Worm (Caenorhabditis elegans) whole organism, L4 larva: ENCODE results near the gene srj-33.
A peak's percentile ranks its signal among the peaks of the same experiment; 100 is the strongest.

Experiments used
- D1046.2 ChIP-seq: fragments of 200-800 bp; sonication (Bioruptor generic); IDR thresholded peaks from 2 replicates; pipeline ENCODE4 v1.3.6; 2022; ENCODE audit warnings: missing genetic modification characterization, missing compliant biosample characterization
- F44E2.7 ChIP-seq: fragments of 200-800 bp; sonication (Bioruptor generic); IDR thresholded peaks from 2 replicates; pipeline ENCODE4 v2.1.2; 2022; ENCODE audit warnings: missing genetic modification characterization, missing compliant biosample characterization
- T20F7.1 ChIP-seq: fragments of 200-800 bp; sonication (Bioruptor generic); optimal IDR thresholded peaks from 2 replicates; lab custom pipeline; 2018; ENCODE audit warnings: mild to moderate bottlenecking, missing genetic modification characterization, missing compliant biosample characterization
- Y48G9A.11 ChIP-seq: fragments of 200-800 bp; sonication (Bioruptor generic); IDR thresholded peaks from 2 replicates; pipeline ENCODE4 v1.3.6; 2022; ENCODE audit warnings: missing genetic modification reagents, missing genetic modification characterization, missing compliant biosample characterization
- aha-1 ChIP-seq: fragments of 150-350 bp; peaks from one replicate; lab custom pipeline; 2014; ENCODE audit warnings: missing biosample characterization, missing genetic modification characterization
- arid-1 ChIP-seq: fragments of 200-800 bp; sonication (Bioruptor generic); conservative IDR thresholded peaks from 2 replicates; pipeline ENCODE4 v1.3.6; 2022; ENCODE audit warnings: missing genetic modification reagents, missing genetic modification characterization, missing compliant biosample characterization
- attf-4 ChIP-seq: sonication (generic microtip); optimal IDR thresholded peaks from 3 replicates; lab custom pipeline; 2017; ENCODE audit warnings: missing biosample characterization, missing genetic modification characterization
- ceh-32 ChIP-seq: sonication (generic microtip); optimal IDR thresholded peaks from 2 replicates; lab custom pipeline; 2016; ENCODE audit warnings: mild to moderate bottlenecking, missing genetic modification characterization, missing compliant biosample characterization; ENCODE audit not compliant: poor library complexity
- ceh-44 ChIP-seq: fragments of 200-800 bp; sonication (Bioruptor generic); IDR thresholded peaks from 2 replicates; pipeline ENCODE4 v1.3.6; 2022; ENCODE audit warnings: missing genetic modification reagents, missing genetic modification characterization, missing compliant biosample characterization
- ceh-62 ChIP-seq: sonication (generic microtip); optimal IDR thresholded peaks from 2 replicates; lab custom pipeline; 2017; ENCODE audit warnings: missing biosample characterization, missing genetic modification characterization
- ctbp-1 ChIP-seq: fragments of 200-800 bp; sonication (Bioruptor generic); IDR thresholded peaks from 2 replicates; pipeline ENCODE4 v1.3.6; 2022; ENCODE audit warnings: missing genetic modification reagents, missing genetic modification characterization, missing compliant biosample characterization
- daf-12 ChIP-seq: fragments of 150-350 bp; optimal IDR thresholded peaks from 2 replicates; lab custom pipeline; 2014; ENCODE audit warnings: missing biosample characterization, missing genetic modification reagents, missing genetic modification characterization
- daf-8 ChIP-seq: fragments of 200-800 bp; sonication (Bioruptor generic); IDR thresholded peaks from 2 replicates; pipeline ENCODE4 v1.3.6; 2022; ENCODE audit warnings: missing genetic modification characterization, missing compliant biosample characterization
- dmd-9 ChIP-seq: fragments of 200-800 bp; sonication (Bioruptor generic); IDR thresholded peaks from 2 replicates; pipeline ENCODE4 v1.3.6; 2022; ENCODE audit warnings: missing genetic modification reagents, missing genetic modification characterization, missing compliant biosample characterization
- dpl-1 ChIP-seq: fragments of 150-350 bp; optimal IDR thresholded peaks from 2 replicates; lab custom pipeline; 2014; ENCODE audit warnings: missing biosample characterization, missing genetic modification reagents, missing genetic modification characterization
- egl-27 ChIP-seq: sonication (generic microtip); optimal IDR thresholded peaks from 3 replicates; lab custom pipeline; 2017; ENCODE audit warnings: missing biosample characterization, missing genetic modification reagents, missing genetic modification characterization
- egl-43 ChIP-seq: fragments of 200-800 bp; sonication (Bioruptor generic); IDR thresholded peaks from 2 replicates; pipeline ENCODE4 v1.3.6; 2022; ENCODE audit warnings: missing genetic modification reagents, missing genetic modification characterization, missing compliant biosample characterization
- fkh-10 ChIP-seq: fragments of 150-350 bp; optimal IDR thresholded peaks from 2 replicates; lab custom pipeline; 2014; ENCODE audit warnings: missing biosample characterization, missing genetic modification reagents, missing genetic modification characterization
- hmg-1.1 ChIP-seq: fragments of 200-800 bp; sonication (Bioruptor generic); IDR thresholded peaks from 2 replicates; pipeline ENCODE4 v1.3.6; 2022; ENCODE audit warnings: missing genetic modification reagents, missing genetic modification characterization, missing compliant biosample characterization
- jun-1 ChIP-seq: fragments of 150-350 bp; optimal IDR thresholded peaks from 2 replicates; lab custom pipeline; 2014; ENCODE audit warnings: missing biosample characterization, missing genetic modification reagents, missing genetic modification characterization
- lim-7 ChIP-seq: fragments of 200-800 bp; sonication (Bioruptor generic); IDR thresholded peaks from 2 replicates; pipeline ENCODE4 v1.3.6; 2022; ENCODE audit warnings: missing genetic modification characterization, missing compliant biosample characterization
- lin-13 ChIP-seq: fragments of 150-350 bp; optimal IDR thresholded peaks from 2 replicates; lab custom pipeline; 2014; ENCODE audit warnings: missing biosample characterization, missing genetic modification reagents, missing genetic modification characterization
- lin-15B ChIP-seq: fragments of 150-350 bp; sonication (generic microtip); optimal IDR thresholded peaks from 3 replicates; lab custom pipeline; 2014; ENCODE audit warnings: missing biosample characterization, missing genetic modification characterization
- madf-9 ChIP-seq: fragments of 200-800 bp; sonication (Bioruptor generic); conservative IDR thresholded peaks from 2 replicates; pipeline ENCODE4 v1.3.6; 2022; ENCODE audit warnings: missing genetic modification reagents, missing genetic modification characterization, missing compliant biosample characterization
- mdl-1 ChIP-seq, 2 experiments: fragments of 150-350 bp in 1 of 2; sonication (generic microtip) in 1 of 2; optimal IDR thresholded peaks; 2 replicates each; lab custom pipeline; 2014 to 2017; ENCODE audit warnings: missing biosample characterization in 2 of 2, missing genetic modification characterization in 2 of 2
- mdt-29 ChIP-seq: fragments of 200-800 bp; sonication (Bioruptor generic); IDR thresholded peaks from 2 replicates; pipeline ENCODE4 v1.3.6; 2022; ENCODE audit warnings: missing genetic modification reagents, missing genetic modification characterization, missing compliant biosample characterization
- mep-1 ChIP-seq: fragments of 150-350 bp; sonication (generic microtip); optimal IDR thresholded peaks from 3 replicates; lab custom pipeline; 2014; ENCODE audit warnings: missing biosample characterization, missing genetic modification characterization
- mxl-2 ChIP-seq: fragments of 200-800 bp; sonication (Bioruptor generic); conservative IDR thresholded peaks from 2 replicates; pipeline ENCODE4 v1.3.6; 2022; ENCODE audit warnings: missing genetic modification reagents, missing genetic modification characterization, missing compliant biosample characterization
- nhr-102 ChIP-seq: sonication (generic microtip); optimal IDR thresholded peaks from 2 replicates; lab custom pipeline; 2016; ENCODE audit warnings: mild to moderate bottlenecking, missing genetic modification characterization, moderate library complexity, missing compliant biosample characterization
- nhr-11 ChIP-seq: fragments of 150-350 bp; optimal IDR thresholded peaks from 2 replicates; lab custom pipeline; 2014; ENCODE audit warnings: missing biosample characterization, missing genetic modification characterization
- nhr-237 ChIP-seq: sonication (generic microtip); optimal IDR thresholded peaks from 2 replicates; lab custom pipeline; 2017; ENCODE audit warnings: missing biosample characterization, missing genetic modification characterization
- pha-4 ChIP-seq, 2 experiments: fragments of 150-350 bp in 1 of 2; fragments of 200-800 bp in 1 of 2; sonication (Bioruptor generic) in 1 of 2; IDR thresholded peaks in 1 of 2; optimal IDR thresholded peaks in 1 of 2; 2 replicates each; pipeline versions ENCODE4 v1.3.6 to Lab custom; 2014 to 2022; ENCODE audit warnings: missing genetic modification characterization in 2 of 2, missing genetic modification reagents in 2 of 2, missing biosample characterization in 1 of 2, missing compliant biosample characterization in 1 of 2
- php-3 ChIP-seq: fragments of 200-800 bp; sonication (Bioruptor generic); IDR thresholded peaks from 2 replicates; pipeline ENCODE4 v1.3.6; 2022; ENCODE audit warnings: missing genetic modification reagents, missing genetic modification characterization, missing compliant biosample characterization
- pqm-1 ChIP-seq: sonication (generic microtip); optimal IDR thresholded peaks from 2 replicates; lab custom pipeline; 2017; ENCODE audit warnings: missing biosample characterization, missing genetic modification characterization
- rbr-2 ChIP-seq: sonication (generic microtip); optimal IDR thresholded peaks from 2 replicates; lab custom pipeline; 2016; ENCODE audit warnings: missing genotype, missing genetic modification characterization, missing compliant biosample characterization
- saeg-2 ChIP-seq: fragments of 200-800 bp; sonication (Bioruptor generic); IDR thresholded peaks from 2 replicates; pipeline ENCODE4 v1.3.6; 2022; ENCODE audit warnings: missing genetic modification reagents, missing genetic modification characterization, missing compliant biosample characterization
- set-16 ChIP-seq: fragments of 200-800 bp; sonication (Bioruptor generic); IDR thresholded peaks from 2 replicates; pipeline ENCODE4 v1.3.6; 2022; ENCODE audit warnings: missing genetic modification reagents, missing genetic modification characterization, missing compliant biosample characterization
- skn-1 ChIP-seq: fragments of 150-350 bp; optimal IDR thresholded peaks from 2 replicates; lab custom pipeline; 2014; ENCODE audit warnings: missing biosample characterization, missing genetic modification characterization
- spr-3 ChIP-seq: fragments of 200-800 bp; sonication (Bioruptor generic); optimal IDR thresholded peaks from 2 replicates; lab custom pipeline; 2018; ENCODE audit warnings: mild to moderate bottlenecking, missing genetic modification characterization, missing compliant biosample characterization
- tra-1 ChIP-seq: fragments of 200-800 bp; sonication (Bioruptor generic); IDR thresholded peaks from 2 replicates; pipeline ENCODE4 v1.3.6; 2022; ENCODE audit warnings: missing genetic modification reagents, missing genetic modification characterization, missing compliant biosample characterization
- unc-62 ChIP-seq, 3 experiments: fragments of 150-350 bp in 1 of 3; sonication (generic microtip); optimal IDR thresholded peaks in 2 of 3; peaks in 1 of 3; 1 replicate in 1 of 3; 2 replicates in 2 of 3; lab custom pipeline; 2014 to 2017; ENCODE audit warnings: missing biosample characterization in 3 of 3, missing genetic modification characterization in 3 of 3, missing genetic modification reagents in 3 of 3, missing genotype in 1 of 3
- vab-7 ChIP-seq: fragments of 200-800 bp; sonication (Bioruptor generic); IDR thresholded peaks from 2 replicates; pipeline ENCODE4 v1.3.6; 2022; ENCODE audit warnings: missing genetic modification reagents, missing genetic modification characterization, missing compliant biosample characterization
- zag-1 ChIP-seq: fragments of 150-350 bp; optimal IDR thresholded peaks from 2 replicates; lab custom pipeline; 2014; ENCODE audit warnings: missing biosample characterization, missing genetic modification characterization
- zip-11 ChIP-seq: fragments of 200-800 bp; sonication (Bioruptor generic); IDR thresholded peaks from 2 replicates; pipeline ENCODE4 v1.3.6; 2022; ENCODE audit warnings: missing genetic modification characterization, missing compliant biosample characterization

Gene srj-33

DNA sequence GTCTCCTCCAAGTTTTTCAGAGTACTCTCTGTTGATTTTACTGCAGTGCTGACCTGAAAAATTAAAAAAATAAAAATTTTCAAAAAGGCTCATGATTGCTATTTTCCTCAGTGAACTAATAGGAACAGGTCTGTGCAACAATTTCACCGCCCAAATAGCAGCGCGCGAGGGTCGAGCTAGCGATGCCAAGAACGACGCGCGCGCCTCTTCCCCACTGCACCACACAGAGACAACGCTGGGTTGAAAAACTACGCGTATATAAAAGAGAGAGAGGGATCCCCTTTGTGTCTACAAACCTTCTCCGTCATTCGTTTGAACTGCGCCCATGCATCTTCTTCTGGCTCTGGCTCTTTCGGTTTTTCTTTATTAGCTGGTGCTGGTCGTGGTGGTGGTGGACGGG lies 32.8 kb upstream of the srj-33 start (continued):
- no peak for TF ChIP-seq nhr-11 (tag; lab: Kevin White, UChicago)
- peak; percentile 73 for TF ChIP-seq set-16 (GFP tag; lab: Robert Waterston, UW)
- TF ChIP-seq php-3 (GFP tag; lab: Robert Waterston, UW) = peak; percentile 92

- no peak for TF ChIP-seq madf-9 (GFP tag; lab: Robert Waterston, UW)
- no peak for TF ChIP-seq mep-1 (tag; lab: Kevin White, UChicago)
- 0 out of 2 replicates have a peak, but pooled peaks have one; percentile 43 for TF ChIP-seq F44E2.7
- TF ChIP-seq nhr-237 (tag; lab: Kevin White, UChicago) = no peak
- TF ChIP-seq skn-1 = no peak
- no peak for TF ChIP-seq dmd-9
- TF ChIP-seq T20F7.1 (GFP tag; lab: Kevin White, UChicago) = no peak
- 0 out of 2 replicates have a peak, but pooled peaks have one; percentile 67 for TF ChIP-seq D1046.2 (GFP tag; lab: Robert Waterston, UW)
- no peak for TF ChIP-seq tra-1
- TF ChIP-seq nhr-11 (tag; lab: Kevin White, UChicago) = no peak
- no peak for TF ChIP-seq lim-7 (GFP tag; lab: Robert Waterston, UW)
- no peak for TF ChIP-seq aha-1 (tag; lab: Kevin White, UChicago)
- TF ChIP-seq dpl-1 (GFP tag; lab: Kevin White, UChicago) = no peak
- no peak for TF ChIP-seq egl-27
- no peak for TF ChIP-seq jun-1 (tag; lab: Kevin White, UChicago)
- no peak for TF ChIP-seq lin-15B (tag; lab: Kevin White, UChicago)
- TF ChIP-seq daf-8 (GFP tag; lab: Robert Waterston, UW) = no peak
- peak; percentile 56; the same call in 1 of the 2 replicates for TF ChIP-seq egl-43 (GFP tag; lab: Robert Waterston, UW)
- TF ChIP-seq ceh-32 (tag; lab: Kevin White, UChicago) = no peak
- TF ChIP-seq vab-7 (GFP tag; lab: Robert Waterston, UW) = no peak
- no peak for TF ChIP-seq daf-12 (tag; lab: Kevin White, UChicago)
- no peak for TF ChIP-seq arid-1 (GFP tag; lab: Robert Waterston, UW)
These were observed 28.6 kb upstream of the srj-33 start for ce11 chrV:9965891-9966290.

- no peak for TF ChIP-seq saeg-2 (GFP tag; lab: Robert Waterston, UW)
- peak; percentile 34; the same call in 1 of the 2 replicates for TF ChIP-seq hmg-1.1
- TF ChIP-seq T20F7.1 (GFP tag; lab: Kevin White, UChicago) = no peak
- no peak for TF ChIP-seq F44E2.7
- peak; percentile 29 for TF ChIP-seq rbr-2 (tag; lab: Kevin White, UChicago)
- peak; percentile 57; the same call in 1 of the 2 replicates for TF ChIP-seq set-16 (GFP tag; lab: Robert Waterston, UW)
- 0 out of 2 replicates have a peak, but pooled peaks have one; percentile 4 for TF ChIP-seq D1046.2 (GFP tag; lab: Robert Waterston, UW)
- TF ChIP-seq ctbp-1 (GFP tag; lab: Robert Waterston, UW) = no peak
- TF ChIP-seq unc-62 (GFP tag; optimal IDR thresholded peaks at IDR 0.05 in 1 of 2; lab: Kevin White, UChicago) = peak in 1 of 2 experiments; percentile 96
- no peak for TF ChIP-seq unc-62 (tag; optimal IDR thresholded peaks at IDR 0.05; lab: Kevin White, UChicago)
- TF ChIP-seq mdl-1 (tag; optimal IDR thresholded peaks at IDR 0.05; lab: Kevin White, UChicago) = no peak
- 0 out of 2 replicates have a peak, but pooled peaks have one; percentile 62 for TF ChIP-seq egl-43 (GFP tag; lab: Robert Waterston, UW)
- TF ChIP-seq, all 104 proteins: peak for 6
These were observed 26.9 kb upstream of the srj-33 start for ce11 chrV:9964152-9964785.

ce11 chrV:9962916-9963315 lies 25.6 kb upstream of the srj-33 start:
- TF ChIP-seq spr-3 (GFP tag; lab: Kevin White, UChicago) = no peak
- TF ChIP-seq ceh-44 (GFP tag; lab: Robert Waterston, UW) = no peak
- TF ChIP-seq rbr-2 (tag; lab: Kevin White, UChicago) = no peak
- no peak for TF ChIP-seq lin-13 (GFP tag; lab: Kevin White, UChicago)
- TF ChIP-seq mxl-2 (GFP tag; lab: Robert Waterston, UW) = no peak
- no peak for TF ChIP-seq zag-1
- peak; percentile 17 for TF ChIP-seq mep-1 (tag; lab: Kevin White, UChicago)
- TF ChIP-seq jun-1 (tag; lab: Kevin White, UChicago) = no peak
- no peak for TF ChIP-seq ceh-62
- no peak for TF ChIP-seq attf-4 (tag; lab: Kevin White, UChicago)
- no peak for TF ChIP-seq Y48G9A.11 (GFP tag; lab: Robert Waterston, UW)
- TF ChIP-seq zip-11 (GFP tag; lab: Robert Waterston, UW) = no peak
- no peak for TF ChIP-seq pha-4 (GFP tag; IDR thresholded peaks at IDR 0.05; lab: Robert Waterston, UW)
- TF ChIP-seq pha-4 (tag; optimal IDR thresholded peaks at IDR 0.05; lab: Kevin White, UChicago) = no peak
- no peak for TF ChIP-seq nhr-102 (tag; lab: Kevin White, UChicago)
- TF ChIP-seq pqm-1 (tag; lab: Kevin White, UChicago) = no peak
- TF ChIP-seq tra-1 = no peak
- no peak for TF ChIP-seq mdt-29 (GFP tag; lab: Robert Waterston, UW)
- no peak for TF ChIP-seq fkh-10 (GFP tag; lab: Kevin White, UChicago)
